Worm (Caenorhabditis elegans) whole organism, young adult: ENCODE measurements around the gene C52E4.7.

Source experiments
- C17E4.6 ChIP-seq: fragments of 200-800 bp; sonication (Bioruptor generic); IDR thresholded peaks from 2 replicates; pipeline ENCODE4 v1.3.6; 2022; ENCODE audit warnings: missing genetic modification reagents, missing genetic modification characterization, missing compliant biosample characterization
- F49E8.2 ChIP-seq: sonication (generic microtip); optimal IDR thresholded peaks from 3 replicates; lab custom pipeline; 2017; ENCODE audit warnings: missing genetic modification characterization, mild to moderate bottlenecking, missing compliant biosample characterization, antibody characterized with exemption, moderate library complexity; ENCODE audit not compliant: insufficient read depth
- ama-1 ChIP-seq, 3 experiments: fragments of 150-350 bp in 1 of 3; sonication (generic microtip) in 2 of 3; optimal IDR thresholded peaks; 2 replicates each; lab custom pipeline; 2014 to 2018; ENCODE audit warnings: missing biosample characterization in 2 of 3, missing genetic modification characterization in 2 of 3, missing genetic modification reagents in 2 of 3
- ceh-91 ChIP-seq: fragments of 200-800 bp; sonication (Bioruptor generic); IDR thresholded peaks from 2 replicates; pipeline ENCODE4 v1.3.6; 2022; ENCODE audit warnings: missing genetic modification reagents, missing genetic modification characterization, missing compliant biosample characterization
- dox-1 ChIP-seq: fragments of 200-800 bp; sonication (Bioruptor generic); IDR thresholded peaks from 2 replicates; pipeline ENCODE4 v1.3.6; 2022; ENCODE audit warnings: missing genetic modification reagents, missing genetic modification characterization, missing compliant biosample characterization
- hrde-1 ChIP-seq: sonication (generic microtip); optimal IDR thresholded peaks from 2 replicates; lab custom pipeline; 2016; ENCODE audit warnings: missing genetic modification characterization, mild to moderate bottlenecking, missing compliant biosample characterization, moderate library complexity, missing genotype, missing genetic modification reagents, borderline replicate concordance
- pbrm-1 ChIP-seq: fragments of 200-800 bp; sonication (Bioruptor generic); IDR thresholded peaks from 2 replicates; pipeline ENCODE4 v1.3.6; 2022; ENCODE audit warnings: missing genetic modification reagents, missing genetic modification characterization, missing compliant biosample characterization
- pha-4 ChIP-seq: fragments of 150-350 bp; sonication (generic microtip); optimal IDR thresholded peaks from 2 replicates; lab custom pipeline; 2014; ENCODE audit warnings: missing biosample characterization, missing genetic modification reagents, missing genetic modification characterization

- no peak for TF ChIP-seq ama-1 (optimal IDR thresholded peaks at IDR 0.05; lab: Kevin White, UChicago)
- no peak for TF ChIP-seq ama-1 (GFP tag; optimal IDR thresholded peaks at IDR 0.05; lab: Kevin White, UChicago)
- no peak for TF ChIP-seq pha-4 (tag; lab: Kevin White, UChicago)
- no peak for TF ChIP-seq ceh-91 (GFP tag; lab: Robert Waterston, UW)
- no peak for TF ChIP-seq C17E4.6 (GFP tag; lab: Robert Waterston, UW)
- no peak for TF ChIP-seq F49E8.2 (tag; lab: Kevin White, UChicago)
- TF ChIP-seq hrde-1 (tag; lab: Kevin White, UChicago) = no peak
- no peak for TF ChIP-seq pbrm-1
- peak; percentile 44; the same call in 1 of the 2 replicates for TF ChIP-seq dox-1 (GFP tag; lab: Robert Waterston, UW)
These were observed 46.9 kb downstream of the C52E4.7 start, which contains the start of the genes kup-1 and F10C2.4 for ce11 chrV:12040823-12041606.
